Worm (Caenorhabditis elegans): ENCODE data around the gene C55A1.4.
"Not testable (repeated sequence)": the region's sequence is repeated elsewhere in the genome, so short reads cannot be mapped to it uniquely, and the experiment has no call there.

C55A1.4 gene

DNA sequence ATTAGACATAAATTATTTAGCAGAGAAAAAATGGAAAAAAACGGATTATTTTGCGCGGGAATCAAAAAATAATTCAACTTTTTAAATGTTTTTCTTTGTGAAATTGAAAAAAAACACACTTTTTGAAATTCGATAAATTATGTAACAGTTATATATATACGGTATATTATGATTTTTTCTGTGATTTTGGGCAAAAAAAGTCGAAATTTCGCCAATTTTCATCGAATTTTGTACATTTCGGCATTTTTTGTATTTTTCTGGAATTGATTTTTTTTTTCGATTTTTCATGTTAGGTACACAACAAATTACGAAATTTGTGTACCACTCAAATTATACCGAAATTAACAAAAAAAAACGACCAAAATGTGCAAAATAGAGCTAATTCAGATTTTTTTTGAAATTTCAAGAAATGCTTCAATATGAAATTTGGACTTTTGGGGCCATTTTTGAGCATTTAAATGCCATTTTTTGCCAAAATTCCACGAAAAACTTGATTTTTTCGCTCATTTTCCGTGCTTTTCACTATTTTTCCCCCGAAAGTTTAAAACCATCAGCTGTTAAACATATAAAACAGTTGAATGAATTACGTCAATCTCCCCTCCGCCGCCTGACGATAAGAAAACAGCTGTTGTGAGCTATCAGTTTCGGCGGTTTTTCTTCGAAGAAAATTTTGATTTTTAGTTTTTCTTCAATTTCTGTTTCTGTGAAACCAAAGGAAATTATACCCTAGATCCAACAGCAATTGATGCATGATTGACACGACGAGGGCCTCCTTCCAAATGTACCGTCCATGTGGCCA, 15.4 kb upstream of the C55A1.4 start:
- TF ChIP-seq him-1 (tag; optimal IDR thresholded peaks at IDR 0.05) (no peak), W03F9.2 (tag; optimal IDR thresholded peaks at IDR 0.05) (no peak), dao-5 (tag; optimal IDR thresholded peaks at IDR 0.05) (no peak)

DNA sequence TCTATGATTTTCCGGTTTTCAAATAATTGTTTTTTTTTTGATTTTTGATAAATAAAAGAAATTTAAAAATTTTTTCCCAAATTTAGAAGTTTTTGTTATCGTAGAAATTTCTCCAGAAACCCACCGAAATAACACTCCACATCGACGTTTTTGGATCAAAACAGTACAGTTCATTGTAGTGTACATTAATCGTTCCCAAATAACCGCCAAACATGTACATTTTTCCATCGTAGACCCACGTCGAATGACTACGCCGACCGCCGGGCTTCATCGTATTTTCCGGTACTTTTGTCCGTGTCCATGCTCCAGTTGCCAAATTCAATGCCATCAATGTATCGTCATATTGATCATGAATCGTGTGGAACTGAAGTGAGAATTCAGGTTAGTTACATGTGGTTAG, 11.0 kb upstream of the C55A1.4 start, which contains the start of gene F53E4.2:
TSS of gene F53E4.2 (plus strand) at position 301 of the 400 bp plus-strand sequence.
- TF ChIP-seq dao-5 (tag; optimal IDR thresholded peaks at IDR 0.05) (no peak), him-1 (tag; optimal IDR thresholded peaks at IDR 0.05) (no peak), W03F9.2 (tag; optimal IDR thresholded peaks at IDR 0.05) (no peak)

DNA sequence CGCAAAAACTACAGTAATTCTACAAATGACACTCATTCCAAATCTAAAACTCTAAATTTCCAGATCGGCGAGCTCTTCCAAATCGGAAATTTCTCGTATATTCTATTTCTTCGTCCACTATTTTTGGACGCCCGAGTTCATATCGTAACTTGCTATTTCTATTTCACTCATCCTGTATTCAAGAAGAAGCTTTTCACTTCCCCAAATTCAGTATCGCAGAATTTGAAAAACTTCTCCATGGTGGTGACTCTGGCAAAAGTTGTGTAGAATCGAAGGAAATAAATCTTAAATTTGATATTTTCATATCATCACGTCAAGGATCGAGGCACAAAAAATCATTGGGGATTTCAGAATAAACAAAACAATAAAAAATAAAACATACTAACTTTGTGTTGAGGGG, 9.1 kb upstream of the C55A1.4 start:
- TF ChIP-seq W03F9.2 (tag; optimal IDR thresholded peaks at IDR 0.05) (no peak), him-1 (tag; optimal IDR thresholded peaks at IDR 0.05) (no peak), dao-5 (tag; optimal IDR thresholded peaks at IDR 0.05) (no peak)

DNA sequence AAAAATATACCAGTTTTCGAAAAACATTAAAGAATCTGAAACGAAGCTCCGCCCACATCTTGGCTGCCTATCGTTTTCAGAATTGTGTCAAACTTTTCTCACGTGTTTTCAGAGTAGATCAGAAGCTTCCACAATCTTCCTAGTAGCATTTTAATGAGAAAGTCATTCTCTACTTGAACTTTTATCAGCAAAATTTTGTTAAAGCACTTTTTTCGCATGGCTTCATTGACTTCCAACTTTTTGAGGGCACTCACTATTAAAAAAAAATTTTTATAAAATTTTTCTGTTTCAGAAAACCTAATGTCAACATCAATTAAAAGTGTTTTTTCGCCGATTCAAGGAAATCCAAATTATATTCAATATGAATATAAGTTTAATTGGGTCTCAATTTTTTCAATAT, 7.1 kb upstream of the C55A1.4 start, which contains the start of gene sru-42:
TSS of gene sru-42 (plus strand) at position 301 of the 400 bp plus-strand sequence.
- TF ChIP-seq him-1 (tag; optimal IDR thresholded peaks at IDR 0.05): no peak
- no peak for TF ChIP-seq dao-5 (tag; optimal IDR thresholded peaks at IDR 0.05)
- TF ChIP-seq W03F9.2 (tag; optimal IDR thresholded peaks at IDR 0.05): no peak

DNA sequence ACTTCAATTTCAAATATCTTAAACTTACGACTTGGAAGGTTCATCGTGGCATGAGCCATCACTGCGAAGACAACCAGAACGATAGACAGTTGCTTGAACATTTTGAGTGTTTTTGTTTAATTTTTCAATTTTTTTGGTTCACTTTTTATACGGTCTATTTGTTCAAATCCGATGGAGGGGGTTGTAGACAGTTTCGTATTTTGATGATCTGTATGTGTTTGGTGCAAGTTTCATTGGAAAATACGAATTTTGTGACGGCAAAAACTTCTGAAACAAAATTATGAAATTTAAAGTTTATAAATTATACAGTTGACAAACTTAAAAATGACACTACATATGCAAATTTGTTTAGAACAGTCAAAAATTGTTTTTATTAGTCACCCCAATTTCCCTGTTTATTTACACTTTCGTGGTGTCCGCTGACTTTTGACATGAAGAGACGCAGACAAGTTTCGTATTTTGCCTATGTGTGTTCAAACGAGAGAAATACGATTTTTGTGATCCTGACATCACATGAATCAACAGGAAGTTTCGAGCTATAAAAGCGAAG, 4.5 kb upstream of the C55A1.4 start, which contains the start of the genes C55A1.7 and C55A1.6:
TSS of gene C55A1.7 (minus strand) at position 101 of the 550 bp plus-strand sequence.
TSS of gene C55A1.6 (plus strand) at position 500 of the 550 bp plus-strand sequence.
- TF ChIP-seq him-1, W03F9.2, dao-5 (tag; optimal IDR thresholded peaks at IDR 0.05): not testable (repeated sequence)

DNA sequence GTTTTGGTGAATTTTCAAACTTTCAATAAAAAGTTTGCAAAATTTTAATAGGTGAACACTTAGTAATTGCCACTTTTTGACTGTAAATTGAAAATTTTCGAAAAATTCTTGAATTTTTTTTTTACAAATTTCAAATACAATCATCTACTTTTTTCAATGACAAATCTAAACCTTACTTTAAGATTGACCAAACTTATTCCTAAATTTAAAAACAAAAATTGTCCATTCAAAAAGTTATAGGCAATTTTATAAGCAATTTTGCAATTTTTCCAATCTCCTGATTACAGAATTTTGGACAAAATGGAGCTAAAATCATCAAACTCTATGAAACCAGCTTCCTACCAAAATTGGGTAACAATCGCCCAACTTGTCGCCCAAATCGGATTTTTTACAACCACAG, 1.5 kb upstream of the C55A1.4 start, which contains the start of gene str-23:
TSS of gene str-23 (plus strand) at position 301 of the 400 bp plus-strand sequence.
- TF ChIP-seq W03F9.2 (tag; optimal IDR thresholded peaks at IDR 0.05) (no peak), dao-5 (tag; optimal IDR thresholded peaks at IDR 0.05) (no peak), him-1 (tag; optimal IDR thresholded peaks at IDR 0.05) (no peak)

DNA sequence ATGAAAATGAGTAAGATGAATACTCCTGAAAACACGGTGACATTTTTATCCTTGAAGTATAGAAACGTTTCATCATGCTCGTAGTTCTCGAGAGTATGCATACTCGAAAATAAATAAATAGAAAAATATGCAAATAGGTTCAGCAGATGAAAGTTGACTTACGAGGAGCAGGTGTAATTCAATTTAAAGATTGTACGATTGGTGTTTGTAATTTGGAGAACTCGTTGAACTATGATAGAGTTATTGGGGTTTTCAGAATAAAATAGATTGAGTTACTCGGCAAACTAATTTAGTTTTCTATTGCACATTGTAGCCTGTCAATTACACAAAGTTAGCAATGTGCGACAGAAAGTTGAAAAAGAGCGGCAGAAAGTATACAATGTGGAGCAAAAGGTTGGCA, 4.2 kb downstream of the C55A1.4 start, which contains the start of gene srz-44:
TSS of gene srz-44 (minus strand) at position 101 of the 400 bp plus-strand sequence.
- TF ChIP-seq him-1 (tag; optimal IDR thresholded peaks at IDR 0.05) (no peak), dao-5 (tag; optimal IDR thresholded peaks at IDR 0.05) (no peak), W03F9.2 (tag; optimal IDR thresholded peaks at IDR 0.05) (no peak)

DNA sequence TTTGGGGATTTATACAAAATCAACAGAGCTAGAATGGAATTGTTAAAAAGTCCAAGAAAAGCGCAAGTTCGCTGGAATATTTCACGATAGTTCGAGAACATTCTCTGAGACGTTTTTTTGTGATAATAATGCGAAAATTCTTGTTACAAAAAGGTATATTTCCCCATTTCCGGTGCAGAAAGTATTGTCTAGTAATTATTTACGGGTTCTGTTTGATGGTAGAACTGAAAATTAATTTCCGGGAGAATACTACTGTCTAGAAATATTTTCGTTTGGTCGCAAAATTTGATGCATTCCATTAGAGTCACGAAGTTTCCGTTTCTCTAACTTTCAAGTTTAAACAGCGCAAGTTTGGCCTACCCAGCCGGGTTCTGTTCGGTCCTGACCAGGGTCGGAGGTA, 13.5 kb downstream of the C55A1.4 start, which contains the start of gene str-248:
TSS of gene str-248 (minus strand) at position 101 of the 400 bp plus-strand sequence.
- no peak for TF ChIP-seq W03F9.2 (tag; optimal IDR thresholded peaks at IDR 0.05)
- no peak for TF ChIP-seq him-1 (tag; optimal IDR thresholded peaks at IDR 0.05)
- no peak for TF ChIP-seq dao-5 (tag; optimal IDR thresholded peaks at IDR 0.05)

DNA sequence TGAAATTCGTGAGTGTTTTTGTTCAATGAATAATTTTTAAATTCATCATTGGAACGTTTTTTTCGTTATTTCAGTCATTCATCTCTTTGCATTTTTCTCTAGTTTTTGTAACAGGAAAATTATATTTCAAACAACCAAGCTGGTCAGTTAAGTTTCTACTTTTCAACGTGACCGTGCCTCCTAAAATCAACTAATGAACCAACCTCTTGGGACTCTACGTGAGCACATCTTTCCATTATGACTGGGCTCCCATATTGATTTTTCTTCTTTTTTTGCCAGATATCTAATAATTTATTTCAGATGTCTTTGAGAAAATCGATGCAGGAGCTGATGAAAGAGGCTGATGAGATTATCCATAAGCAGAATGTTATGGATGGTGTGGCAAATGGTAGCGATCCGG, 17.5 kb downstream of the C55A1.4 start, which contains the start of gene C55A1.11:
TSS of gene C55A1.11 (plus strand) at position 301 of the 400 bp plus-strand sequence.
- TF ChIP-seq him-1 (tag; optimal IDR thresholded peaks at IDR 0.05) (no peak), W03F9.2 (tag; optimal IDR thresholded peaks at IDR 0.05) (no peak), dao-5 (tag; optimal IDR thresholded peaks at IDR 0.05) (no peak)

DNA sequence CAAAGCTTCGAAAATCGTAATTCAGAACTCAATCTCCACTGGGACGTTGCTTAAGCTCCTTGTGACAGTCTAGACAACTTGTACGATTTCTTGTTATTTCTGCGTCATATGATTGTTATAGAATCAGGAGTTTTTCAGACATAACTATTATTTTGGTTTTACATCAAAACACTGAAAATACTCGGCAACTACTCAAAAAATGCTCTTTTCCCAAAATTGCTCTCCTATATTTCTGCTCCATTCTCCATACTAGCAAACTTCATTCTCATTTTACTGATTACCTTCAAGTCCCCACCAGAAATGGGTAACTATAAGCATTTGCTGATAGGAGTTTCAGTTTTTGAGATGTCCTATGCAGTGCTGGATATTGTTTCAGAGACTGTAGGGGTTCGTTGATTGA, 21.6 kb downstream of the C55A1.4 start, which contains the start of gene C55A1.1:
TSS of gene C55A1.1 (plus strand) at position 301 of the 400 bp plus-strand sequence.
- no peak for TF ChIP-seq him-1 (tag; optimal IDR thresholded peaks at IDR 0.05)
- TF ChIP-seq dao-5 (tag; optimal IDR thresholded peaks at IDR 0.05): no peak

DNA sequence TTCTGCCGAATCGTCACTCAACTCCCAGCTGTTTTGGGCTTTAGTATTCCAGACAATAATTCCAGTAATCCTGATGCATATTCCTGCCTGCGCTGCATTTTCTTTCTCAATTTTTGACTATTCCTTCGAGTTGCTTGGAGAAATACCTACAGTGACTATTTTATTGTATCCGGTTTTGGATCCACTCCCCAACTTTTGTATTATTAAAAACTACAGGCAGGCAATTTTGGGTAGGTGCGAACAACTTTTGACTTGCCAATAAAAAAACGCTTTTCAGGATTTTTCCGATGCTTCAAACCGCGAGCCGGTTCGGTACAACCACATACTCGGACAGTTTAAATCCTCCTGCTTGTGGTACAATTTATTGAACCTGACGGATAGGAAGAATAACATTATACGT, 28.6 kb downstream of the C55A1.4 start:
- TF ChIP-seq W03F9.2 (tag; optimal IDR thresholded peaks at IDR 0.05) (no peak), him-1 (tag; optimal IDR thresholded peaks at IDR 0.05) (no peak), dao-5 (tag; optimal IDR thresholded peaks at IDR 0.05) (no peak)

DNA sequence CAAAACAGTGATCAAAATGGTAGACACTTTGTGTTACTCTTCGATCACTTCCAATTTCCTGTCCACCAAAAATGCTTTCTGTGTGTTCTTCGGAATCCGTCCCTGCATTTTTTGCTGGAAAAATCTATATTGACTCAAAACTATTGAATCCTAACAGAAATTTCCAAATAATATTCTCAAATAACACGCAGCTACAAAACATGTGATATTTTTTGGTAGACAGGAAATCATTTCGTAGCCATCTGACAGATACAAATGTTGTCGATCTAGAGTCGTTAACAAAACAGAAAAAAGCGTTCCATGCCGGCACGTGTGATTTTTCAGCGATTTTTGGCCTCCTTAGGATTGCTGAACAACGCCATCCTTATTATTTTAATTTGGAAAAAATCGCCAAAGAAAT, 30.2 kb downstream of the C55A1.4 start, which contains the start of gene str-263:
TSS of gene str-263 (plus strand) at position 301 of the 400 bp plus-strand sequence.
- TF ChIP-seq him-1 (tag; optimal IDR thresholded peaks at IDR 0.05): no peak
- TF ChIP-seq W03F9.2 (tag; optimal IDR thresholded peaks at IDR 0.05): no peak
- TF ChIP-seq dao-5 (tag; optimal IDR thresholded peaks at IDR 0.05): no peak

DNA sequence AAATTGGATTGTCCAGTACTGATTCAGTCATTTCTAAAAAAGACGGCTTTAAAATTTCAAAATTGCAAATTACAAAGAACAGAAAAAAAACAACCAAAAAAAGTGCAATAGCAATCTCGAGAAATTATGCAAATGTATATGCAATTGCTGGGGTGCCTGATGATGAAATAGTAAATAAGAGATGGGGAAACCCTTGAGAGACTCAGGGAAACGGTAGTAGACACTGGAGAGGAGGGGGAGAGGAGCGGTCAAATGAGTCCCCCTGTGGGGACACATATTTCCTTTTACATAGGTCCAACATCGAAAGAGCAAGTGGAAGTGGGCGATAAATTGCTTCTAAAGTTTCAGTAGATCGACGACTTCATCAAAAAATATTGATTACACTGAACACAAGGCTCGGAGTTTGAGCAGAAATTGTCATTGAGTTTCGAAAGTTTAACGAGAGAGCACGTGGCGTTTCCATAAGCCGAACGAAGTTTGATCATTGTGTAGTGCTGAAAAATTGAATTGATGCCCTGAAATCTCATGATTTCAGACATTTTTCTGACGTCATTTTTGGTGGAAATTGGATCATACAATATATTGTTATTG, 32.6 kb downstream of the C55A1.4 start, which contains the start of the genes fbxa-153 and str-12:
TSS of gene fbxa-153 (minus strand) at position 35 of the 591 bp plus-strand sequence.
TSS of gene str-12 (plus strand) at position 541 of the 591 bp plus-strand sequence.
- TF ChIP-seq him-1 (tag; optimal IDR thresholded peaks at IDR 0.05) (no peak), dao-5 (tag; optimal IDR thresholded peaks at IDR 0.05) (no peak), W03F9.2 (tag; optimal IDR thresholded peaks at IDR 0.05) (no peak)
